Fruit fly (Drosophila melanogaster) whole organism, embryonic: ENCODE data around the gene CG17032.
A peak's percentile ranks its signal among the peaks of the same experiment; 100 is the strongest.

ENCODE experiments used
- CG11696 ChIP-seq: fragments of 200-800 bp; sonication (Bioruptor generic); IDR thresholded peaks from 2 replicates; pipeline ENCODE4 v1.3.6; 2022; ENCODE audit warnings: missing biosample characterization, missing genetic modification characterization
- CG12236 ChIP-seq: fragments of 200-800 bp; sonication (Bioruptor generic); optimal IDR thresholded peaks from 2 replicates; lab custom pipeline; 2016; ENCODE audit warnings: missing biosample characterization, missing genetic modification characterization
- CG12942 ChIP-seq: fragments of 200-800 bp; sonication (Bioruptor generic); optimal IDR thresholded peaks from 3 replicates; lab custom pipeline; 2016; ENCODE audit warnings: missing biosample characterization, missing genetic modification characterization
- CG13894 ChIP-seq: fragments of 200-800 bp; sonication (Bioruptor generic); optimal IDR thresholded peaks from 3 replicates; lab custom pipeline; 2018; ENCODE audit warnings: missing biosample characterization, mild to moderate bottlenecking, missing genetic modification characterization, moderate library complexity
- CG15073 ChIP-seq: fragments of 200-800 bp; sonication (Bioruptor generic); optimal IDR thresholded peaks from 2 replicates; lab custom pipeline; 2016; ENCODE audit warnings: missing biosample characterization, missing genetic modification characterization
- CG18262 ChIP-seq: fragments of 200-800 bp; optimal IDR thresholded peaks from 3 replicates; lab custom pipeline; 2019; ENCODE audit warnings: missing biosample characterization, mild to moderate bottlenecking, missing genetic modification characterization, moderate library complexity
- CG2712 ChIP-seq: fragments of 200-800 bp; optimal IDR thresholded peaks from 3 replicates; lab custom pipeline; 2019; ENCODE audit warnings: missing biosample characterization, mild to moderate bottlenecking, missing genetic modification characterization, moderate library complexity
- CG31365 ChIP-seq: fragments of 200-800 bp; sonication (Bioruptor generic); optimal IDR thresholded peaks from 2 replicates; lab custom pipeline; 2018; ENCODE audit warnings: missing biosample characterization, mild to moderate bottlenecking, missing genetic modification characterization
- CG43689 ChIP-seq: fragments of 200-800 bp; sonication (Bioruptor generic); IDR thresholded peaks from 2 replicates; pipeline ENCODE4 v1.3.6; 2022; ENCODE audit warnings: missing biosample characterization, missing genetic modification characterization
- CG4424 ChIP-seq: fragments of 200-800 bp; sonication (Bioruptor generic); optimal IDR thresholded peaks from 3 replicates; lab custom pipeline; 2016; ENCODE audit warnings: missing biosample characterization, missing genetic modification characterization
- CG4617 ChIP-seq: fragments of 200-800 bp; sonication (Bioruptor generic); optimal IDR thresholded peaks from 3 replicates; lab custom pipeline; 2016; ENCODE audit warnings: missing biosample characterization, missing genetic modification characterization, borderline replicate concordance
- CG5180 ChIP-seq: fragments of 200-800 bp; sonication (Bioruptor generic); optimal IDR thresholded peaks from 3 replicates; lab custom pipeline; 2017; ENCODE audit warnings: missing biosample characterization, missing genetic modification characterization, mild to moderate bottlenecking, moderate library complexity, missing genetic modification reagents
- CG5245 ChIP-seq: fragments of 200-800 bp; sonication (Bioruptor generic); optimal IDR thresholded peaks from 3 replicates; lab custom pipeline; 2016; ENCODE audit warnings: missing biosample characterization, missing genetic modification characterization
- CG7839 ChIP-seq: fragments of 200-800 bp; sonication (Bioruptor generic); optimal IDR thresholded peaks from 3 replicates; lab custom pipeline; 2018; ENCODE audit warnings: missing biosample characterization, mild to moderate bottlenecking, missing genetic modification characterization, moderate library complexity
- CG9215 ChIP-seq: fragments of 200-800 bp; sonication (Bioruptor generic); IDR thresholded peaks from 2 replicates; pipeline ENCODE4 v1.3.6; 2022; ENCODE audit warnings: missing biosample characterization, missing genetic modification characterization
- CG9876 ChIP-seq: fragments of 200-800 bp; sonication (Bioruptor generic); optimal IDR thresholded peaks from 2 replicates; lab custom pipeline; 2016; ENCODE audit warnings: missing biosample characterization, missing genetic modification characterization
- CoRest ChIP-seq: fragments of 200-800 bp; sonication (Bioruptor generic); optimal IDR thresholded peaks from 3 replicates; lab custom pipeline; 2018; ENCODE audit warnings: missing biosample characterization, mild to moderate bottlenecking, missing genetic modification characterization, moderate library complexity
- Dad ChIP-seq: fragments of 200-800 bp; sonication (Bioruptor generic); optimal IDR thresholded peaks from 3 replicates; lab custom pipeline; 2016; ENCODE audit warnings: missing biosample characterization, missing genetic modification characterization
- Deaf1 ChIP-seq: fragments of 200-800 bp; optimal IDR thresholded peaks from 3 replicates; lab custom pipeline; 2019; ENCODE audit warnings: missing biosample characterization, mild to moderate bottlenecking, missing genetic modification characterization, moderate library complexity
- ERR ChIP-seq: fragments of 200-800 bp; sonication (Bioruptor generic); optimal IDR thresholded peaks from 2 replicates; lab custom pipeline; 2016; ENCODE audit warnings: missing biosample characterization, missing genetic modification characterization
- Elba2 ChIP-seq: fragments of 200-800 bp; sonication (Bioruptor generic); optimal IDR thresholded peaks from 3 replicates; lab custom pipeline; 2016; ENCODE audit warnings: missing biosample characterization, missing genetic modification characterization
- H15 ChIP-seq: fragments of 200-800 bp; sonication (Bioruptor generic); IDR thresholded peaks from 3 replicates; pipeline ENCODE4 v1.3.6; 2022; ENCODE audit warnings: missing biosample characterization, missing genetic modification characterization
- HHEX ChIP-seq: fragments of 200-800 bp; sonication (Bioruptor generic); optimal IDR thresholded peaks from 3 replicates; lab custom pipeline; 2017; ENCODE audit warnings: missing biosample characterization, mild to moderate bottlenecking, missing genetic modification characterization, missing genetic modification reagents
- Hsf ChIP-seq: fragments of 200-800 bp; sonication (Bioruptor generic); optimal IDR thresholded peaks from 3 replicates; lab custom pipeline; 2016; ENCODE audit warnings: missing biosample characterization, missing genetic modification characterization
- Lpt ChIP-seq: fragments of >200 bp; optimal IDR thresholded peaks from 2 replicates; lab custom pipeline; 2018; ENCODE audit warnings: missing biosample characterization, missing genetic modification characterization
- Opbp ChIP-seq: fragments of 200-800 bp; sonication (Bioruptor generic); IDR thresholded peaks from 3 replicates; pipeline ENCODE4 v1.3.6; 2022; ENCODE audit warnings: missing biosample characterization, missing genetic modification characterization; ENCODE audit not compliant: partially characterized antibody
- PHDP ChIP-seq: fragments of 200-800 bp; sonication (Bioruptor generic); optimal IDR thresholded peaks from 3 replicates; lab custom pipeline; 2018; ENCODE audit warnings: missing biosample characterization, mild to moderate bottlenecking, missing genetic modification characterization, moderate library complexity
- Sry-δ ChIP-seq: fragments of 200-800 bp; sonication (Bioruptor generic); optimal IDR thresholded peaks from 2 replicates; lab custom pipeline; 2016; ENCODE audit warnings: missing biosample characterization, missing genetic modification characterization
- Usf ChIP-seq: fragments of 200-800 bp; sonication (Bioruptor generic); optimal IDR thresholded peaks from 2 replicates; lab custom pipeline; 2017; ENCODE audit warnings: missing genotype, missing biosample characterization, missing genetic modification characterization
- Xbp1 ChIP-seq: fragments of 200-800 bp; sonication (Bioruptor generic); optimal IDR thresholded peaks from 3 replicates; lab custom pipeline; 2016; ENCODE audit warnings: missing biosample characterization, mild to moderate bottlenecking, missing genetic modification characterization
- ase ChIP-seq: fragments of 200-800 bp; sonication (Bioruptor generic); IDR thresholded peaks from 3 replicates; pipeline ENCODE4 v1.3.6; 2022; ENCODE audit warnings: missing biosample characterization, missing genetic modification characterization
- ash1 ChIP-seq: fragments of 200-800 bp; sonication (Bioruptor generic); optimal IDR thresholded peaks from 2 replicates; lab custom pipeline; 2018; ENCODE audit warnings: missing biosample characterization, mild to moderate bottlenecking, missing genetic modification characterization
- az2 ChIP-seq: fragments of 200-800 bp; sonication (Bioruptor generic); optimal IDR thresholded peaks from 3 replicates; lab custom pipeline; 2016; ENCODE audit warnings: missing biosample characterization, missing genetic modification characterization
- bowl ChIP-seq: fragments of 200-800 bp; sonication (Bioruptor generic); IDR thresholded peaks from 2 replicates; pipeline ENCODE4 v1.3.6; 2022; ENCODE audit warnings: missing biosample characterization, missing genetic modification characterization
- chif ChIP-seq, 2 experiments: fragments of 200-800 bp; sonication (Bioruptor generic); optimal IDR thresholded peaks; 3 replicates each; lab custom pipeline; 2016; ENCODE audit warnings: missing biosample characterization in 2 of 2, missing genetic modification characterization in 2 of 2
- corto ChIP-seq: fragments of 200-800 bp; sonication (Bioruptor generic); optimal IDR thresholded peaks from 2 replicates; lab custom pipeline; 2016; ENCODE audit warnings: missing biosample characterization, mild to moderate bottlenecking, missing genetic modification characterization, moderate library complexity
- croc ChIP-seq: fragments of 200-800 bp; sonication (Bioruptor generic); conservative IDR thresholded peaks from 3 replicates; pipeline ENCODE4 v1.3.6; 2022; ENCODE audit warnings: missing biosample characterization, missing genetic modification characterization
- dimm ChIP-seq: fragments of 200-800 bp; sonication (Bioruptor generic); IDR thresholded peaks from 2 replicates; pipeline ENCODE4 v1.3.6; 2022; ENCODE audit warnings: missing biosample characterization, missing genetic modification characterization
- gcm2 ChIP-seq: fragments of 200-800 bp; sonication (Bioruptor generic); optimal IDR thresholded peaks from 2 replicates; lab custom pipeline; 2016; ENCODE audit warnings: missing biosample characterization, missing genetic modification characterization
- hb ChIP-seq: fragments of 200-800 bp; sonication (Bioruptor generic); IDR thresholded peaks from 3 replicates; pipeline ENCODE4 v1.3.6; 2022; ENCODE audit warnings: missing biosample characterization, missing genetic modification characterization; ENCODE audit not compliant: partially characterized antibody
- lbe ChIP-seq: fragments of 200-800 bp; sonication (Bioruptor generic); optimal IDR thresholded peaks from 2 replicates; lab custom pipeline; 2016; ENCODE audit warnings: missing biosample characterization, mild to moderate bottlenecking, missing genetic modification characterization
- lov ChIP-seq, 2 experiments: fragments of 200-800 bp in 1 of 2; fragments of >200 bp in 1 of 2; sonication (Bioruptor generic) in 1 of 2; IDR thresholded peaks in 1 of 2; optimal IDR thresholded peaks in 1 of 2; 2 replicates in 1 of 2; 3 replicates in 1 of 2; pipeline versions ENCODE4 v1.3.6 to Lab custom; 2017 to 2022; ENCODE audit warnings: missing biosample characterization in 1 of 2, missing genetic modification characterization in 1 of 2
- pnt ChIP-seq: fragments of 200-800 bp; sonication (Bioruptor generic); optimal IDR thresholded peaks from 3 replicates; lab custom pipeline; 2016; ENCODE audit warnings: missing biosample characterization, missing genetic modification characterization
- pum ChIP-seq: fragments of 200-800 bp; sonication (Bioruptor generic); optimal IDR thresholded peaks from 2 replicates; lab custom pipeline; 2016; ENCODE audit warnings: missing biosample characterization, missing genetic modification characterization
- sens ChIP-seq: fragments of 200-800 bp; sonication (Bioruptor generic); peaks from one replicate; lab custom pipeline; 2016; ENCODE audit warnings: missing biosample characterization, missing genetic modification characterization
- sens-2 ChIP-seq: fragments of 200-800 bp; sonication (Bioruptor generic); IDR thresholded peaks from 2 replicates; pipeline ENCODE4 v1.3.6; 2022; ENCODE audit warnings: missing biosample characterization, missing genetic modification characterization
- seq ChIP-seq: fragments of 200-800 bp; sonication (Bioruptor generic); IDR thresholded peaks from 2 replicates; pipeline ENCODE4 v1.3.6; 2022; ENCODE audit warnings: missing biosample characterization, missing genetic modification characterization
- sim ChIP-seq: fragments of 200-800 bp; sonication (Bioruptor generic); IDR thresholded peaks from 2 replicates; pipeline ENCODE4 v1.3.6; 2022; ENCODE audit warnings: missing biosample characterization, missing genetic modification characterization
- sug ChIP-seq: fragments of 200-800 bp; optimal IDR thresholded peaks from 2 replicates; lab custom pipeline; 2019; ENCODE audit warnings: missing biosample characterization, mild to moderate bottlenecking, missing genetic modification characterization, moderate library complexity
- vvl ChIP-seq: fragments of 200-800 bp; sonication (Bioruptor generic); IDR thresholded peaks from 2 replicates; pipeline ENCODE4 v1.3.6; 2022; ENCODE audit warnings: missing biosample characterization, missing genetic modification characterization
- wek ChIP-seq: fragments of 200-800 bp; sonication (Bioruptor generic); optimal IDR thresholded peaks from 3 replicates; lab custom pipeline; 2018; ENCODE audit warnings: missing biosample characterization, mild to moderate bottlenecking, missing genetic modification characterization, moderate library complexity
- wor ChIP-seq: fragments of 200-800 bp; sonication (Bioruptor generic); IDR thresholded peaks from 2 replicates; pipeline ENCODE4 v1.3.6; 2022; ENCODE audit warnings: missing biosample characterization, missing genetic modification characterization

The CG17032 gene

DNA sequence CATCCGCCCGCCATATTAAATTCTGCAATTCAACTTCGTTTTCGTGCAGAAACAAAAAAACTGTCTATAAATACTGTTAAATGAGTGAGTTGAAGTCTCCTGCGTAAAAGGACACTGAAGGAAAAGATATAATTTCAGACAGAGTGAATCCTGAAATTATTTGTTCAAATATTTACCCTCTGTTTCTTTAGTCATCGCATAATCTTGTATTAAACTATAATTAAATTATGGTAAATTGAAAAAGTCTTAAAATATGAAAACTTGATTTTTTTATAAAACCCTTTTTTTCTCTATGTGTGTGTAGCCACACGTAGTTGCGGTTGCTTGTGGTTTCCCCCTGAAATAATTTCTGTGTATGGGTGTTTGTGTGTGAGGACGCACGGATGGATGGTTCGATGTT lies 35.3 kb upstream of the CG17032 start (continued):
- TF ChIP-seq PHDP (peak; percentile 46), CG4424 (GFP tag; lab: Kevin White, UChicago) (no peak), CoRest (tag; lab: Kevin White, UChicago) (peak; percentile 53), CG15073 (GFP tag; lab: Kevin White, UChicago) (no peak), CG31365 (tag; lab: Kevin White, UChicago) (no peak), Opbp (GFP tag; lab: Robert Waterston, UW) (no peak), CG11696 (GFP tag; lab: Robert Waterston, UW) (no peak), H15 (GFP tag; lab: Robert Waterston, UW) (no peak), Xbp1 (GFP tag; lab: Kevin White, UChicago) (no peak), chif (GFP tag; optimal IDR thresholded peaks at IDR 0.05; lab: Kevin White, UChicago) (no peak), CG9215 (GFP tag; lab: Robert Waterston, UW) (peak; percentile 43; the same call in 1 of the 2 replicates), CG4617 (GFP tag; lab: Kevin White, UChicago) (no peak), CG18262 (tag; lab: Kevin White, UChicago) (peak; percentile 52), ERR (GFP tag; lab: Kevin White, UChicago) (no peak), hb (GFP tag; lab: Robert Waterston, UW) (no peak), bowl (GFP tag; lab: Robert Waterston, UW) (no peak), vvl (peak; percentile 47; the same call in 1 of the 2 replicates), CG7839 (tag; lab: Kevin White, UChicago) (peak; percentile 63), lov (optimal IDR thresholded peaks at IDR 0.05; lab: Kevin White, UChicago) (no peak), lov (GFP tag; IDR thresholded peaks at IDR 0.05; lab: Robert Waterston, UW) (no peak), lbe (no peak), CG2712 (tag; lab: Kevin White, UChicago) (peak; percentile 59), CG5180 (GFP tag; lab: Kevin White, UChicago) (no peak), CG13894 (tag; lab: Kevin White, UChicago) (peak; percentile 35), ase (GFP tag; lab: Robert Waterston, UW) (no peak), sim (GFP tag; lab: Robert Waterston, UW) (no peak), dimm (GFP tag; lab: Robert Waterston, UW) (no peak), Elba2 (GFP tag; lab: Kevin White, UChicago) (no peak), Usf (GFP tag; lab: Kevin White, UChicago) (no peak), wek (no peak), Dad (GFP tag; lab: Kevin White, UChicago) (no peak), CG12236 (no peak), wor (GFP tag; lab: Robert Waterston, UW) (no peak), sens (GFP tag; lab: Kevin White, UChicago) (peak; percentile 65), CG12942 (GFP tag; lab: Kevin White, UChicago) (no peak), Hsf (GFP tag; lab: Kevin White, UChicago) (peak; percentile 22), pnt (no peak), sens-2 (GFP tag; lab: Robert Waterston, UW) (no peak), CG43689 (GFP tag; lab: Robert Waterston, UW) (no peak), HHEX (GFP tag; lab: Kevin White, UChicago) (peak; percentile 24), Deaf1 (tag; lab: Kevin White, UChicago) (peak; percentile 26), seq (GFP tag; lab: Robert Waterston, UW) (0 out of 2 replicates have a peak, but pooled peaks have one; percentile 29), CG5245 (no peak), croc (no peak), CG9876 (GFP tag; lab: Kevin White, UChicago) (no peak), pum (no peak), gcm2 (GFP tag; lab: Kevin White, UChicago) (no peak), Lpt (GFP tag; lab: Kevin White, UChicago) (no peak), Sry-δ (GFP tag; lab: Kevin White, UChicago) (no peak), az2 (peak; percentile 28), corto (GFP tag; lab: Kevin White, UChicago) (no peak), sug (no peak), ash1 (no peak)
